Worm (Caenorhabditis elegans): ENCODE measurements around the gene del-1.
A peak's percentile ranks its signal among the peaks of the same experiment; 100 is the strongest.

del-1 gene

ce11 chrX:14289993-14290392 is 22.1 kb downstream of the del-1 start:
- TF ChIP-seq zfh-2 (GFP tag; conservative IDR thresholded peaks at IDR 0.05) = peak; percentile 69
- TF ChIP-seq egl-44 (GFP tag; IDR thresholded peaks at IDR 0.05) = no peak
- no peak for TF ChIP-seq F49E8.2 (tag; optimal IDR thresholded peaks at IDR 0.05; ENCODE audit: insufficient read depth)
- TF ChIP-seq nhr-27 (tag; optimal IDR thresholded peaks at IDR 0.05) = peak; percentile 16
- peak; percentile 47; the same call in 1 of the 2 replicates for TF ChIP-seq egrh-3 (GFP tag; IDR thresholded peaks at IDR 0.05)

- TF ChIP-seq somi-1 (GFP tag; optimal IDR thresholded peaks at IDR 0.05) (peak; percentile 24), ama-1 (optimal IDR thresholded peaks at IDR 0.05) (no peak), ama-1 (GFP tag; optimal IDR thresholded peaks at IDR 0.05) (no peak)
Measured at ce11 chrX:14292632-14293031, 24.8 kb downstream of the del-1 start.

ce11 chrX:14296559-14296958 is 28.7 kb downstream of the del-1 start, which contains the start of gene madd-3:
madd-3 (minus strand) TSS chrX:14296659.
- TF ChIP-seq repo-1 (tag; optimal IDR thresholded peaks at IDR 0.05) = no peak
- TF ChIP-seq ccch-3 (GFP tag; optimal IDR thresholded peaks at IDR 0.05) = no peak

DNA sequence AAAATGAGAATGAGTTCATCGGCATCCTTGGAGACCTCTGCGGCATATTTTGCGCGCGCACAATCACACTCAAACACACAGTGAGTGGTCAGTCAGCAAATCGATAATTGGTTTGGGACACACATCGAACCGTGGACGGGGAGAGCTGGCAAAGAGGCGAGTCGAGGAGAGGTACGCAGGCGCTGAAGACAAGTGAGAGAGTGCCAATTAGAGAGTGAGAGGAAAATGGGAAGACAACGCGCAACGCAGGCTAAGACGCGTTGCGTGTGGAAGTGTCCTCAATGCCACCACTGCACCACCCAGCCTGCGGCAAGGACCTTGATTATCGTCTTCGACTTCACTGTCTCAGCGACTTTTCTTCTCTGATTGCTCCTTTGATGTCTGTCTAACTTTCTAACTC is 29.3 kb downstream of the del-1 start:
- no peak for TF ChIP-seq bed-1 (GFP tag; IDR thresholded peaks at IDR 0.05)
- TF ChIP-seq B0336.3 (GFP tag; IDR thresholded peaks at IDR 0.05) = no peak; the same call in 1 of the 2 replicates
- 0 out of 2 replicates have a peak, but pooled peaks have one; percentile 43 for TF ChIP-seq pbrm-1 (GFP tag; IDR thresholded peaks at IDR 0.05)
- TF ChIP-seq nfya-2 (GFP tag; IDR thresholded peaks at IDR 0.05) = no peak
- TF ChIP-seq akir-1 (GFP tag; optimal IDR thresholded peaks at IDR 0.05) = no peak
- no peak for TF ChIP-seq tbp1 (GFP tag; optimal IDR thresholded peaks at IDR 0.05)
- TF ChIP-seq mes-4 (tag; optimal IDR thresholded peaks at IDR 0.05) = no peak
- peak; percentile 28 for TF ChIP-seq chd-7 (tag; optimal IDR thresholded peaks at IDR 0.05)
- 0 out of 2 replicates have a peak, but pooled peaks have one; percentile 17 for TF ChIP-seq Y56A3A.18 (GFP tag; IDR thresholded peaks at IDR 0.05)
- no peak for TF ChIP-seq let-526 (GFP tag; IDR thresholded peaks at IDR 0.05)
- no peak for TF ChIP-seq F52B5.7 (tag; optimal IDR thresholded peaks at IDR 0.05)
- no peak for TF ChIP-seq Y79H2A.3 (GFP tag; conservative IDR thresholded peaks at IDR 0.05)
- no peak for TF ChIP-seq bed-2 (GFP tag; IDR thresholded peaks at IDR 0.05)
- TF ChIP-seq snpc-1.1 (tag; optimal IDR thresholded peaks at IDR 0.05; ENCODE audit: insufficient read depth) = no peak
- TF ChIP-seq B0261.1 (tag; optimal IDR thresholded peaks at IDR 0.05) = no peak
- no peak for TF ChIP-seq tlf-1 (GFP tag; optimal IDR thresholded peaks at IDR 0.05)
- TF ChIP-seq Y53F4B.3 (GFP tag; IDR thresholded peaks at IDR 0.05) = no peak
- TF ChIP-seq D2030.7 (GFP tag; IDR thresholded peaks at IDR 0.05) = no peak
- peak; percentile 6 for TF ChIP-seq efl-1 (GFP tag; optimal IDR thresholded peaks at IDR 0.05)
- no peak for TF ChIP-seq ztf-3 (GFP tag; optimal IDR thresholded peaks at IDR 0.05)
- no peak for TF ChIP-seq nhr-90 (tag; optimal IDR thresholded peaks at IDR 0.05)
- no peak for TF ChIP-seq snpc-3.4 (tag; optimal IDR thresholded peaks at IDR 0.05)
- no peak for TF ChIP-seq hsf-1 (GFP tag; IDR thresholded peaks at IDR 0.05)
- no peak for TF ChIP-seq lsy-27 (tag; optimal IDR thresholded peaks at IDR 0.05; ENCODE audit: borderline replicate concordance, insufficient read depth)
- 0 out of 2 replicates have a peak, but pooled peaks have one; percentile 69 for TF ChIP-seq cebp-2 (GFP tag; IDR thresholded peaks at IDR 0.05)
- no peak for TF ChIP-seq aptf-2 (GFP tag; conservative IDR thresholded peaks at IDR 0.05)
- TF ChIP-seq F57C9.4 (tag; optimal IDR thresholded peaks at IDR 0.05) = no peak
- no peak for TF ChIP-seq snpc-4 (GFP tag; optimal IDR thresholded peaks at IDR 0.05)
- no peak for TF ChIP-seq snpc-4 (tag; optimal IDR thresholded peaks at IDR 0.05)
- TF ChIP-seq Y67H2A.10 (GFP tag; conservative IDR thresholded peaks at IDR 0.05) = no peak
- no peak for TF ChIP-seq him-1 (tag; optimal IDR thresholded peaks at IDR 0.05)
- TF ChIP-seq hlh-12 (tag; optimal IDR thresholded peaks at IDR 0.05) = no peak
- peak; percentile 82 for TF ChIP-seq nfyb-1 (GFP tag; IDR thresholded peaks at IDR 0.05)
- TF ChIP-seq K11D2.4 (GFP tag; IDR thresholded peaks at IDR 0.05) = 0 out of 2 replicates have a peak, but pooled peaks have one; percentile 29
- no peak for TF ChIP-seq rcor-1 (GFP tag; IDR thresholded peaks at IDR 0.05)

Measured in whole organism, young adult.